Fruit fly (Drosophila melanogaster) whole organism, embryonic: Measurements from ENCODE around the gene Gga.

Source experiments
- Abd-B ChIP-seq: fragments of 200-800 bp; sonication (Bioruptor generic); optimal IDR thresholded peaks from 2 replicates; lab custom pipeline; 2018; ENCODE audit warnings: missing biosample characterization, mild to moderate bottlenecking, missing genetic modification characterization, moderate library complexity
- Adf1 ChIP-seq: fragments of 200-800 bp; sonication (Bioruptor generic); IDR thresholded peaks from 2 replicates; pipeline ENCODE4 v1.3.6; 2022; ENCODE audit warnings: missing biosample characterization, missing genetic modification characterization
- Aef1 ChIP-seq: fragments of 200-800 bp; sonication (Bioruptor generic); IDR thresholded peaks from 3 replicates; pipeline ENCODE4 v1.3.6; 2022; ENCODE audit warnings: missing biosample characterization, missing genetic modification characterization
- Bgb ChIP-seq: fragments of 200-800 bp; sonication (Bioruptor generic); IDR thresholded peaks from 2 replicates; pipeline ENCODE4 v1.3.6; 2022; ENCODE audit warnings: missing biosample characterization, missing genetic modification characterization; ENCODE audit not compliant: partially characterized antibody
- Blimp-1 ChIP-seq: fragments of 200-800 bp; sonication (Bioruptor generic); optimal IDR thresholded peaks from 3 replicates; lab custom pipeline; 2018; ENCODE audit warnings: missing biosample characterization, missing genetic modification characterization, mild to moderate bottlenecking, moderate library complexity, missing genetic modification reagents
- CG10274 ChIP-seq: fragments of 200-800 bp; sonication (Bioruptor generic); optimal IDR thresholded peaks from 3 replicates; lab custom pipeline; 2017; ENCODE audit warnings: missing biosample characterization, mild to moderate bottlenecking, missing genetic modification characterization
- CG12236 ChIP-seq: fragments of 200-800 bp; sonication (Bioruptor generic); optimal IDR thresholded peaks from 2 replicates; lab custom pipeline; 2016; ENCODE audit warnings: missing biosample characterization, missing genetic modification characterization
- CG17568 ChIP-seq: fragments of 200-800 bp; sonication (Bioruptor generic); optimal IDR thresholded peaks from 2 replicates; lab custom pipeline; 2018; ENCODE audit warnings: missing biosample characterization, mild to moderate bottlenecking, missing genetic modification characterization, moderate library complexity
- CG18764 ChIP-seq: fragments of 200-800 bp; sonication (Bioruptor generic); optimal IDR thresholded peaks from 3 replicates; lab custom pipeline; 2016; ENCODE audit warnings: missing biosample characterization, missing genetic modification characterization
- CG33213 ChIP-seq: fragments of 200-800 bp; sonication (Bioruptor generic); optimal IDR thresholded peaks from 3 replicates; lab custom pipeline; 2016; ENCODE audit warnings: missing biosample characterization, missing genetic modification characterization
- CG33557 ChIP-seq: fragments of 200-800 bp; sonication (Bioruptor generic); optimal IDR thresholded peaks from 2 replicates; lab custom pipeline; 2019; ENCODE audit warnings: missing biosample characterization, mild to moderate bottlenecking, missing genetic modification characterization, moderate library complexity
- CG3847 ChIP-seq: fragments of 200-800 bp; sonication (Bioruptor generic); IDR thresholded peaks from 2 replicates; pipeline ENCODE4 v1.3.6; 2022; ENCODE audit warnings: missing biosample characterization, missing genetic modification characterization
- CG42726 ChIP-seq: fragments of 200-800 bp; sonication (Bioruptor generic); IDR thresholded peaks from 2 replicates; pipeline ENCODE4 v1.3.6; 2022; ENCODE audit warnings: missing biosample characterization, missing genetic modification characterization; ENCODE audit not compliant: partially characterized antibody
- CG5245 ChIP-seq: fragments of 200-800 bp; sonication (Bioruptor generic); optimal IDR thresholded peaks from 3 replicates; lab custom pipeline; 2016; ENCODE audit warnings: missing biosample characterization, missing genetic modification characterization
- CG6791 ChIP-seq: fragments of 200-800 bp; sonication (Bioruptor generic); IDR thresholded peaks from 3 replicates; pipeline ENCODE4 v1.3.6; 2022; ENCODE audit warnings: missing biosample characterization, missing genetic modification characterization; ENCODE audit not compliant: partially characterized antibody
- CG7271 ChIP-seq: fragments of 200-800 bp; sonication (Bioruptor generic); optimal IDR thresholded peaks from 2 replicates; lab custom pipeline; 2018; ENCODE audit warnings: missing biosample characterization, mild to moderate bottlenecking, missing genetic modification characterization, moderate library complexity
- CG7786 ChIP-seq: fragments of 200-800 bp; sonication (Bioruptor generic); optimal IDR thresholded peaks from 2 replicates; lab custom pipeline; 2016; ENCODE audit warnings: missing biosample characterization, missing genetic modification characterization
- CG8290 ChIP-seq, 3 experiments: fragments of 200-800 bp; sonication (Bioruptor generic); optimal IDR thresholded peaks; 2 replicates each; lab custom pipeline; 2016 to 2019; ENCODE audit warnings: missing biosample characterization in 3 of 3, missing genetic modification characterization in 3 of 3, mild to moderate bottlenecking in 2 of 3, moderate library complexity in 1 of 3
- CG8944 ChIP-seq: fragments of 200-800 bp; sonication (Bioruptor generic); optimal IDR thresholded peaks from 3 replicates; lab custom pipeline; 2016; ENCODE audit warnings: missing biosample characterization, missing genetic modification characterization
- CG9817 ChIP-seq: fragments of 200-800 bp; sonication (Bioruptor generic); optimal IDR thresholded peaks from 2 replicates; lab custom pipeline; 2018; ENCODE audit warnings: missing biosample characterization, mild to moderate bottlenecking, missing genetic modification characterization, moderate library complexity
- D ChIP-seq, 2 experiments: fragments of 200-800 bp in 1 of 2; fragments of >200 bp in 1 of 2; sonication (Bioruptor generic) in 1 of 2; optimal IDR thresholded peaks; 2 replicates in 1 of 2; 3 replicates in 1 of 2; lab custom pipeline; 2017; ENCODE audit warnings: mild to moderate bottlenecking in 1 of 2, missing biosample characterization in 1 of 2, missing genetic modification characterization in 1 of 2, missing genetic modification reagents in 1 of 2
- Doc3 ChIP-seq: fragments of 200-800 bp; sonication (Bioruptor generic); IDR thresholded peaks from 3 replicates; pipeline ENCODE4 v1.3.6; 2022; ENCODE audit warnings: missing biosample characterization, missing genetic modification characterization; ENCODE audit not compliant: partially characterized antibody
- Dp ChIP-seq: fragments of 200-800 bp; sonication (Bioruptor generic); optimal IDR thresholded peaks from 2 replicates; lab custom pipeline; 2018; ENCODE audit warnings: missing biosample characterization, mild to moderate bottlenecking, missing genetic modification characterization, moderate library complexity
- H15 ChIP-seq: fragments of 200-800 bp; sonication (Bioruptor generic); IDR thresholded peaks from 3 replicates; pipeline ENCODE4 v1.3.6; 2022; ENCODE audit warnings: missing biosample characterization, missing genetic modification characterization
- Hmx ChIP-seq: fragments of 200-800 bp; sonication (Bioruptor generic); optimal IDR thresholded peaks from 2 replicates; lab custom pipeline; 2016; ENCODE audit warnings: missing biosample characterization, missing genetic modification characterization
- Hr51 ChIP-seq, 2 experiments: fragments of 200-800 bp; sonication (Bioruptor generic); optimal IDR thresholded peaks; 2 replicates in 1 of 2; 3 replicates in 1 of 2; lab custom pipeline; 2016 to 2018; ENCODE audit warnings: missing biosample characterization in 2 of 2, missing genetic modification characterization in 2 of 2, mild to moderate bottlenecking in 1 of 2, moderate library complexity in 1 of 2
- Myb ChIP-seq: fragments of 200-800 bp; sonication (Bioruptor generic); optimal IDR thresholded peaks from 2 replicates; lab custom pipeline; 2016; ENCODE audit warnings: missing biosample characterization, missing genetic modification characterization
- NK7.1 ChIP-seq: fragments of 200-800 bp; sonication (Bioruptor generic); optimal IDR thresholded peaks from 3 replicates; lab custom pipeline; 2016; ENCODE audit warnings: missing biosample characterization, missing genetic modification characterization
- Neu2 ChIP-seq: fragments of 200-800 bp; sonication (Bioruptor generic); optimal IDR thresholded peaks from 3 replicates; lab custom pipeline; 2016; ENCODE audit warnings: missing biosample characterization, missing genetic modification characterization, borderline replicate concordance
- TFAM ChIP-seq: fragments of 200-800 bp; sonication (Bioruptor generic); optimal IDR thresholded peaks from 2 replicates; lab custom pipeline; 2017; ENCODE audit warnings: missing biosample characterization, missing genetic modification characterization, inconsistent platforms
- corto ChIP-seq: fragments of 200-800 bp; sonication (Bioruptor generic); optimal IDR thresholded peaks from 2 replicates; lab custom pipeline; 2016; ENCODE audit warnings: missing biosample characterization, mild to moderate bottlenecking, missing genetic modification characterization, moderate library complexity
- ewg ChIP-seq: fragments of 200-800 bp; sonication (Bioruptor generic); optimal IDR thresholded peaks from 3 replicates; lab custom pipeline; 2017; ENCODE audit warnings: mild to moderate bottlenecking, missing biosample characterization, missing genetic modification reagents, missing genetic modification characterization
- fd3F ChIP-seq: fragments of 200-800 bp; sonication (Bioruptor generic); optimal IDR thresholded peaks from 2 replicates; lab custom pipeline; 2018; ENCODE audit warnings: missing biosample characterization, mild to moderate bottlenecking, missing genetic modification characterization, moderate library complexity
- gem ChIP-seq: fragments of 200-800 bp; sonication (Bioruptor generic); optimal IDR thresholded peaks from 2 replicates; lab custom pipeline; 2019; ENCODE audit warnings: missing biosample characterization, mild to moderate bottlenecking, missing genetic modification characterization, moderate library complexity
- h ChIP-seq: fragments of >200 bp; optimal IDR thresholded peaks from 2 replicates; lab custom pipeline; 2017
- hth ChIP-seq: fragments of >200 bp; optimal IDR thresholded peaks from 2 replicates; lab custom pipeline; 2017; ENCODE audit warnings: inconsistent platforms
- jigr1 ChIP-seq: fragments of 200-800 bp; sonication (Bioruptor generic); IDR thresholded peaks from 3 replicates; pipeline ENCODE4 v1.3.6; 2022; ENCODE audit warnings: missing biosample characterization, missing genetic modification characterization
- jing ChIP-seq: fragments of 200-800 bp; sonication (Bioruptor generic); optimal IDR thresholded peaks from 2 replicates; lab custom pipeline; 2018; ENCODE audit warnings: missing biosample characterization, mild to moderate bottlenecking, missing genetic modification characterization
- lmd ChIP-seq: fragments of 200-800 bp; sonication (Bioruptor generic); IDR thresholded peaks from 2 replicates; pipeline ENCODE4 v1.3.6; 2022; ENCODE audit warnings: missing biosample characterization, missing genetic modification characterization
- mam ChIP-seq: fragments of 200-800 bp; sonication (Bioruptor generic); optimal IDR thresholded peaks from 3 replicates; lab custom pipeline; 2016; ENCODE audit warnings: missing biosample characterization, missing genetic modification characterization
- oc ChIP-seq: fragments of 200-800 bp; sonication (Bioruptor generic); optimal IDR thresholded peaks from 2 replicates; lab custom pipeline; 2018; ENCODE audit warnings: missing biosample characterization, mild to moderate bottlenecking, missing genetic modification characterization, moderate library complexity
- sc ChIP-seq, 3 experiments: fragments of >200 bp in 2 of 3; fragments of 200-800 bp in 1 of 3; sonication (Bioruptor generic) in 1 of 3; optimal IDR thresholded peaks; 2 replicates in 2 of 3; 3 replicates in 1 of 3; lab custom pipeline; 2017; ENCODE audit warnings: mild to moderate bottlenecking in 1 of 3, missing biosample characterization in 1 of 3, missing genetic modification characterization in 1 of 3, missing genetic modification reagents in 1 of 3
- scrt ChIP-seq: fragments of 200-800 bp; sonication (Bioruptor generic); optimal IDR thresholded peaks from 2 replicates; lab custom pipeline; 2018; ENCODE audit warnings: missing biosample characterization, mild to moderate bottlenecking, missing genetic modification characterization, moderate library complexity
- sd ChIP-seq: fragments of 200-800 bp; sonication (Bioruptor generic); optimal IDR thresholded peaks from 3 replicates; lab custom pipeline; 2018; ENCODE audit warnings: missing biosample characterization, mild to moderate bottlenecking, missing genetic modification characterization, moderate library complexity
- sim ChIP-seq: fragments of 200-800 bp; sonication (Bioruptor generic); IDR thresholded peaks from 2 replicates; pipeline ENCODE4 v1.3.6; 2022; ENCODE audit warnings: missing biosample characterization, missing genetic modification characterization
- tna ChIP-seq: fragments of 200-800 bp; sonication (Bioruptor generic); IDR thresholded peaks from 2 replicates; pipeline ENCODE4 v1.3.6; 2022; ENCODE audit warnings: missing biosample characterization, missing genetic modification characterization; ENCODE audit not compliant: partially characterized antibody
- zfh1 ChIP-seq: fragments of 200-800 bp; sonication (Bioruptor generic); IDR thresholded peaks from 3 replicates; pipeline ENCODE4 v1.3.6; 2022; ENCODE audit warnings: missing biosample characterization, missing genetic modification characterization

Gene Gga

DNA sequence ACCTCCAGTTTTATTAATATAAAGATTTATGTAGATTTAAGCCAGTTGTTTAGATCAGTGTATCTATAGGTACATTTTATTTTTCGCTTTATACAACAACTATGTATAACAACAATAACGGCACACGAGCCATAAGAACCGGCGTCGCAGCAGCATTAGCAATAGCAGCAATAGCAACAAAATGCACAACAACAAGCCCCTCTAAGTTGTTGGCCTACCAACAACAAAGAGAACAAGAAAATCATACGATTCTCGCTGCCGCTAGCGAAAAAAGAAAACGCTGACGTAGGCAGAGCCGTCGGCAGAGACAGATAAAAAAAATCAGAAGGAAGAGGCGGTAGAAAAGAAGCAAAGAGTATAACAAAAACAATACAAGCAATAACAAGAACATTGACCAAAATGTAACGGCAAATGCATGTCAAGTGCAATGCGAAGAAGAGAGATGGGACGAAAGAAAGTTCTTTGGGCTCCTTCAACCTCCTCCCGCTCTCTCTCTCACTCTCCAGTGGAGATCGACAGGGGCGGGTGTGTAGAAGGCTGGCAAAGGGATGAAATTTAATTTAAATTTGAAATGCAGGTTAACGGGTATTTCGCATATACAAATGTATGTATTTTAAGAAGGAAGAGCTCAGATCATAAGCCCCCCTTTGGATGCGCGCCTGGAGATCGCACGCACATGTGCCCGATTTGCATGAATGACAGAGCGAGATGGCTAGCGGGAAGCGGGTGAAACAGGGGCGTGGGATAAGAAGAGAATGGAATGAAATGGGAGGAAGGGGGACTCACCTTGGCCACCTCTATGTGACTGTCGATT, 21.9 kb upstream of the Gga start (continued):
- no peak for TF ChIP-seq D (optimal IDR thresholded peaks at IDR 0.05; lab: Kevin White, UChicago)
- TF ChIP-seq D (GFP tag; optimal IDR thresholded peaks at IDR 0.05; lab: Kevin White, UChicago): peak; percentile 99
- TF ChIP-seq CG33557: peak; percentile 94
- TF ChIP-seq Bgb (GFP tag; lab: Robert Waterston, UW): no peak
- peak; percentile 97 for TF ChIP-seq jing (GFP tag; lab: Kevin White, UChicago)
- peak; percentile 98 for TF ChIP-seq Aef1 (GFP tag; lab: Robert Waterston, UW)
- TF ChIP-seq scrt (GFP tag; lab: Kevin White, UChicago): peak; percentile 92
- peak; percentile 98 for TF ChIP-seq Blimp-1 (GFP tag; lab: Kevin White, UChicago)
- TF ChIP-seq CG3847 (GFP tag; lab: Robert Waterston, UW): peak; percentile 98
- no peak for TF ChIP-seq h (lab: Kevin White, UChicago)
- TF ChIP-seq ewg (GFP tag; lab: Kevin White, UChicago): peak; percentile 98
- TF ChIP-seq CG33213: peak; percentile 98
- TF ChIP-seq Dp (GFP tag; lab: Kevin White, UChicago): no peak
- peak; percentile 99 for TF ChIP-seq mam (GFP tag; lab: Kevin White, UChicago)
- peak; percentile 100 for TF ChIP-seq zfh1
- TF ChIP-seq CG6791 (GFP tag; lab: Robert Waterston, UW): no peak
- TF ChIP-seq fd3F (GFP tag; lab: Kevin White, UChicago): peak; percentile 95
- TF ChIP-seq Hmx: peak; percentile 94
- TF ChIP-seq H15 (GFP tag; lab: Robert Waterston, UW): peak; percentile 99
- peak; percentile 91 for TF ChIP-seq corto
- no peak for TF ChIP-seq sc (optimal IDR thresholded peaks at IDR 0.05; lab: Kevin White, UChicago)
- TF ChIP-seq sc (GFP tag; optimal IDR thresholded peaks at IDR 0.05; lab: Kevin White, UChicago): peak; percentile 99
- TF ChIP-seq CG18764 (GFP tag; lab: Kevin White, UChicago): peak; percentile 94
- TF ChIP-seq CG7271 (tag; lab: Kevin White, UChicago): peak; percentile 86
- TF ChIP-seq Hr51 (GFP tag; optimal IDR thresholded peaks at IDR 0.05; lab: Kevin White, UChicago): peak; percentile 95 to 98
- peak; percentile 89 for TF ChIP-seq TFAM
- TF ChIP-seq CG17568 (GFP tag; lab: Kevin White, UChicago): peak; percentile 94
- peak; percentile 98 for TF ChIP-seq CG8944 (GFP tag; lab: Kevin White, UChicago)
- TF ChIP-seq sd (tag; lab: Kevin White, UChicago): peak; percentile 89
- TF ChIP-seq oc: peak; percentile 99
- TF ChIP-seq NK7.1: peak; percentile 96
- TF ChIP-seq CG8290 (GFP tag; optimal IDR thresholded peaks at IDR 0.05; lab: Kevin White, UChicago): peak; percentile 93
- TF ChIP-seq CG8290 (tag; optimal IDR thresholded peaks at IDR 0.05; lab: Kevin White, UChicago): peak; percentile 41 to 99
- TF ChIP-seq Neu2 (GFP tag; lab: Kevin White, UChicago): peak; percentile 94
- no peak for TF ChIP-seq CG42726 (GFP tag; lab: Robert Waterston, UW)
- peak; percentile 98 for TF ChIP-seq CG5245 (GFP tag; lab: Kevin White, UChicago)
- TF ChIP-seq lmd (GFP tag; lab: Robert Waterston, UW): peak; percentile 99
- peak; percentile 98 for TF ChIP-seq sim (GFP tag; lab: Robert Waterston, UW)
- peak; percentile 99 for TF ChIP-seq gem (tag; lab: Kevin White, UChicago)
- peak; percentile 98 for TF ChIP-seq Abd-B (GFP tag; lab: Kevin White, UChicago)
- TF ChIP-seq Myb (GFP tag; lab: Kevin White, UChicago): peak; percentile 93
- TF ChIP-seq Adf1: peak; percentile 92
- peak; percentile 96 for TF ChIP-seq CG12236 (GFP tag; lab: Kevin White, UChicago)
- TF ChIP-seq CG9817 (tag; lab: Kevin White, UChicago): peak; percentile 95
- TF ChIP-seq CG10274 (GFP tag; lab: Kevin White, UChicago): peak; percentile 91
- TF ChIP-seq Doc3 (GFP tag; lab: Robert Waterston, UW): no peak
- no peak for TF ChIP-seq hth (lab: Kevin White, UChicago)
- TF ChIP-seq tna: no peak
- TF ChIP-seq CG7786: peak; percentile 99
- peak; percentile 97 for TF ChIP-seq jigr1 (GFP tag; lab: Robert Waterston, UW)
